Worm (Caenorhabditis elegans) whole organism, L3 larva: ENCODE measurements around the gene ttr-18.

Source experiments
- ZK546.5 ChIP-seq: sonication (generic microtip); optimal IDR thresholded peaks from 2 replicates; lab custom pipeline; 2017; ENCODE audit warnings: missing biosample characterization, missing genetic modification characterization
- aly-2 ChIP-seq: fragments of 150-350 bp; optimal IDR thresholded peaks from 2 replicates; lab custom pipeline; 2014; ENCODE audit warnings: missing biosample characterization, missing genetic modification characterization
- eor-1 ChIP-seq, 2 experiments: fragments of 150-350 bp; optimal IDR thresholded peaks; 2 replicates each; lab custom pipeline; 2014 to 2018; ENCODE audit warnings: missing biosample characterization in 2 of 2, missing genetic modification characterization in 2 of 2
- lin-15B ChIP-seq: fragments of 150-350 bp; optimal IDR thresholded peaks from 2 replicates; lab custom pipeline; 2014; ENCODE audit warnings: missing biosample characterization, missing genetic modification characterization
- nhr-237 ChIP-seq: fragments of 150-350 bp; optimal IDR thresholded peaks from 2 replicates; lab custom pipeline; 2014; ENCODE audit warnings: missing biosample characterization, missing genetic modification characterization
- nhr-28 ChIP-seq: fragments of 150-350 bp; optimal IDR thresholded peaks from 2 replicates; lab custom pipeline; 2014; ENCODE audit warnings: missing biosample characterization, missing genetic modification characterization
- nhr-67 ChIP-seq: fragments of 150-350 bp; optimal IDR thresholded peaks from 2 replicates; lab custom pipeline; 2014; ENCODE audit warnings: missing biosample characterization, missing genetic modification characterization
- nhr-76 ChIP-seq: fragments of 150-350 bp; sonication (generic microtip); optimal IDR thresholded peaks from 5 replicates; lab custom pipeline; 2014; ENCODE audit warnings: missing biosample characterization, missing genetic modification characterization
- pha-4 ChIP-seq: fragments of 150-350 bp; optimal IDR thresholded peaks from 2 replicates; lab custom pipeline; 2014; ENCODE audit warnings: missing biosample characterization, missing genetic modification reagents, missing genetic modification characterization
- pqm-1 ChIP-seq: fragments of 150-350 bp; optimal IDR thresholded peaks from 2 replicates; lab custom pipeline; 2017; ENCODE audit warnings: missing biosample characterization, missing genetic modification characterization, inconsistent platforms
- sea-2 ChIP-seq: fragments of 150-350 bp; sonication (generic microtip); optimal IDR thresholded peaks from 4 replicates; lab custom pipeline; 2014; ENCODE audit warnings: missing biosample characterization, missing genetic modification reagents, missing genetic modification characterization
- skn-1 ChIP-seq: fragments of 150-350 bp; optimal IDR thresholded peaks from 2 replicates; lab custom pipeline; 2014; ENCODE audit warnings: missing biosample characterization, missing genetic modification characterization
- unc-39 ChIP-seq: sonication (generic microtip); optimal IDR thresholded peaks from 4 replicates; lab custom pipeline; 2017; ENCODE audit warnings: missing biosample characterization, missing genetic modification characterization

DNA sequence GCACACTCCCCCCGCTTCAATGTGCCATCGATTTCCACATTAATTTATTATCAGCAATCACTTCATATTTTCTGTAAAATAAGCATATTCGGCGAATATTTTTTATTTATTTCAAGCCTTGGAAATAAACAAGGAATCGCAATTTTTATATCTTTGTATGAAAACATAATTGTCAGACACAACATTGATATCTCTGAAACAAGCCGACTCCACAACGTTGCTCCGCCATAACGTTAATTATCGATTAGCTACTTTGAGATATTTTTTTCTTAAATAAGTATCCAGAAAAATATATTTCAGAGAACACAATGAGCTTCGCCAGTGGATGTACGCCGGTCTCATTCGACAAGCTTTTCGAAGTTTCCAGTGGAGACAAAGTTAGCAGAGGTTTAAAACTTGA, 42.7 kb downstream of the ttr-18 start, which contains the start of gene adbp-1:
- TF ChIP-seq skn-1 (tag; lab: Kevin White, UChicago) (no peak), pqm-1 (tag; lab: Kevin White, UChicago) (no peak), unc-39 (tag; lab: Kevin White, UChicago) (no peak), ZK546.5 (no peak), nhr-76 (tag; lab: Kevin White, UChicago) (no peak), nhr-28 (tag; lab: Kevin White, UChicago) (no peak), aly-2 (tag; lab: Kevin White, UChicago) (no peak), lin-15B (tag; lab: Kevin White, UChicago) (no peak), eor-1 (tag; optimal IDR thresholded peaks at IDR 0.05; lab: Kevin White, UChicago) (no peak), sea-2 (no peak), nhr-67 (tag; lab: Kevin White, UChicago) (no peak), nhr-237 (tag; lab: Kevin White, UChicago) (no peak), pha-4 (tag; lab: Kevin White, UChicago) (no peak)
